Fruit fly (Drosophila melanogaster) whole organism, pupa: ENCODE data around the gene Ufd4.

Experiments used
- CG10348 ChIP-seq: fragments of 200-800 bp; sonication (Bioruptor generic); IDR thresholded peaks from 2 replicates; pipeline ENCODE4 v1.3.6; 2022; ENCODE audit warnings: missing biosample characterization, missing genetic modification characterization
- CG12605 ChIP-seq: fragments of 200-800 bp; sonication (Bioruptor generic); IDR thresholded peaks from 2 replicates; pipeline ENCODE4 v1.3.6; 2022; ENCODE audit warnings: missing biosample characterization, missing genetic modification characterization
- CG13204 ChIP-seq: fragments of 200-800 bp; sonication (Bioruptor generic); optimal IDR thresholded peaks from 2 replicates; lab custom pipeline; 2018; ENCODE audit warnings: missing biosample characterization, mild to moderate bottlenecking, missing genetic modification characterization, moderate library complexity
- CG14655 ChIP-seq: fragments of 200-800 bp; sonication (Bioruptor generic); optimal IDR thresholded peaks from 3 replicates; lab custom pipeline; 2017; ENCODE audit warnings: mild to moderate bottlenecking, missing biosample characterization, missing genetic modification reagents, missing genetic modification characterization
- CG15710 ChIP-seq: fragments of 200-800 bp; sonication (Bioruptor generic); optimal IDR thresholded peaks from 2 replicates; lab custom pipeline; 2018; ENCODE audit warnings: missing biosample characterization, mild to moderate bottlenecking, missing genetic modification characterization, moderate library complexity
- CG17806 ChIP-seq: fragments of 200-800 bp; sonication (Bioruptor generic); optimal IDR thresholded peaks from 2 replicates; lab custom pipeline; 2018; ENCODE audit warnings: missing biosample characterization, mild to moderate bottlenecking, missing genetic modification characterization, moderate library complexity
- CG32121 ChIP-seq: fragments of 200-800 bp; sonication (Bioruptor generic); IDR thresholded peaks from 2 replicates; pipeline ENCODE4 v1.3.6; 2022; ENCODE audit warnings: missing biosample characterization, missing genetic modification characterization
- CG34367 ChIP-seq: fragments of 200-800 bp; sonication (Bioruptor generic); optimal IDR thresholded peaks from 2 replicates; lab custom pipeline; 2018; ENCODE audit warnings: missing biosample characterization, mild to moderate bottlenecking, missing genetic modification characterization
- CG4496 ChIP-seq: fragments of 200-800 bp; sonication (Bioruptor generic); IDR thresholded peaks from 3 replicates; pipeline ENCODE4 v1.3.6; 2022; ENCODE audit warnings: missing biosample characterization, missing genetic modification characterization
- CG8159 ChIP-seq: fragments of 200-800 bp; sonication (Bioruptor generic); optimal IDR thresholded peaks from 3 replicates; lab custom pipeline; 2018; ENCODE audit warnings: missing biosample characterization, mild to moderate bottlenecking, missing genetic modification characterization, moderate library complexity
- CG8301 ChIP-seq: fragments of 200-800 bp; sonication (Bioruptor generic); optimal IDR thresholded peaks from 2 replicates; lab custom pipeline; 2018; ENCODE audit warnings: missing biosample characterization, mild to moderate bottlenecking, missing genetic modification characterization
- CG9948 ChIP-seq: fragments of 200-800 bp; sonication (Bioruptor generic); optimal IDR thresholded peaks from 2 replicates; lab custom pipeline; 2018; ENCODE audit warnings: missing biosample characterization, mild to moderate bottlenecking, missing genetic modification characterization, moderate library complexity
- D1 ChIP-seq: fragments of 200-800 bp; sonication (Bioruptor generic); optimal IDR thresholded peaks from 2 replicates; lab custom pipeline; 2018; ENCODE audit warnings: missing biosample characterization, mild to moderate bottlenecking, missing genetic modification characterization, moderate library complexity
- EcR ChIP-seq: fragments of 200-800 bp; sonication (Bioruptor generic); optimal IDR thresholded peaks from 3 replicates; lab custom pipeline; 2019; ENCODE audit warnings: missing biosample characterization, missing genetic modification characterization, mild to moderate bottlenecking, moderate library complexity, missing genetic modification reagents
- Ets98B ChIP-seq: fragments of 200-800 bp; sonication (Bioruptor generic); IDR thresholded peaks from 2 replicates; pipeline ENCODE4 v1.3.6; 2022; ENCODE audit warnings: missing biosample characterization, missing genetic modification characterization
- Pif1A ChIP-seq: fragments of 200-800 bp; sonication (Bioruptor generic); optimal IDR thresholded peaks from 3 replicates; lab custom pipeline; 2016; ENCODE audit warnings: missing biosample characterization, missing genetic modification characterization
- Pif1B ChIP-seq: fragments of 200-800 bp; sonication (Bioruptor generic); optimal IDR thresholded peaks from 3 replicates; lab custom pipeline; 2016; ENCODE audit warnings: missing biosample characterization, missing genetic modification characterization
- Snoo ChIP-seq: fragments of 200-800 bp; sonication (Bioruptor generic); optimal IDR thresholded peaks from 3 replicates; lab custom pipeline; 2017; ENCODE audit warnings: missing biosample characterization, mild to moderate bottlenecking, missing genetic modification characterization, inconsistent platforms
- fd96Ca ChIP-seq: fragments of 200-800 bp; sonication (Bioruptor generic); IDR thresholded peaks from 3 replicates; pipeline ENCODE4 v1.3.6; 2022; ENCODE audit warnings: missing biosample characterization, missing genetic modification characterization
- gl ChIP-seq: fragments of 200-800 bp; sonication (Bioruptor generic); optimal IDR thresholded peaks from 2 replicates; lab custom pipeline; 2018; ENCODE audit warnings: missing biosample characterization, mild to moderate bottlenecking, missing genetic modification characterization
- rn ChIP-seq: fragments of 200-800 bp; sonication (Bioruptor generic); IDR thresholded peaks from 2 replicates; pipeline ENCODE4 v1.3.6; 2022; ENCODE audit warnings: missing biosample characterization, missing genetic modification characterization

Gene Ufd4

dm6 chr2L:10268688-10269087 lies 23.5 kb downstream of the Ufd4 start, which contains the start of gene CG4957:
CG4957 (plus strand) TSS chr2L:10268872.
- TF ChIP-seq CG12605 (GFP tag; lab: Robert Waterston, UW) = no peak
- no peak for TF ChIP-seq rn (GFP tag; lab: Robert Waterston, UW)
- no peak for TF ChIP-seq fd96Ca (GFP tag; lab: Robert Waterston, UW)
- TF ChIP-seq CG17806 (tag; lab: Kevin White, UChicago) = no peak
- no peak for TF ChIP-seq CG34367 (tag; lab: Kevin White, UChicago)
- TF ChIP-seq CG15710 (tag; lab: Kevin White, UChicago) = no peak
- TF ChIP-seq Snoo = no peak
- no peak for TF ChIP-seq CG8301 (tag; lab: Kevin White, UChicago)
- TF ChIP-seq CG9948 (tag; lab: Kevin White, UChicago) = no peak
- no peak for TF ChIP-seq Ets98B (GFP tag; lab: Robert Waterston, UW)
- no peak for TF ChIP-seq CG10348 (GFP tag; lab: Robert Waterston, UW)
- TF ChIP-seq D1 (tag; lab: Kevin White, UChicago) = no peak
- no peak for TF ChIP-seq gl
- no peak for TF ChIP-seq CG8159 (tag; lab: Kevin White, UChicago)
- TF ChIP-seq CG4496 (GFP tag; lab: Robert Waterston, UW) = no peak
- no peak for TF ChIP-seq Pif1A (GFP tag; lab: Kevin White, UChicago)
- no peak for TF ChIP-seq CG32121 (GFP tag; lab: Robert Waterston, UW)
- TF ChIP-seq CG13204 = no peak
- no peak for TF ChIP-seq EcR
- no peak for TF ChIP-seq CG14655 (GFP tag; lab: Kevin White, UChicago)

- TF ChIP-seq Pif1A (GFP tag; lab: Kevin White, UChicago) (no peak), Pif1B (GFP tag; lab: Kevin White, UChicago) (no peak), Snoo (no peak), Ets98B (GFP tag; lab: Robert Waterston, UW) (no peak), CG17806 (tag; lab: Kevin White, UChicago) (no peak), EcR (no peak), CG14655 (GFP tag; lab: Kevin White, UChicago) (no peak), fd96Ca (GFP tag; lab: Robert Waterston, UW) (no peak), rn (GFP tag; lab: Robert Waterston, UW) (no peak), CG4496 (GFP tag; lab: Robert Waterston, UW) (no peak), CG12605 (GFP tag; lab: Robert Waterston, UW) (no peak), CG15710 (tag; lab: Kevin White, UChicago) (no peak), CG8301 (tag; lab: Kevin White, UChicago) (no peak), CG8159 (tag; lab: Kevin White, UChicago) (no peak), CG9948 (tag; lab: Kevin White, UChicago) (no peak), CG10348 (GFP tag; lab: Robert Waterston, UW) (no peak), D1 (tag; lab: Kevin White, UChicago) (no peak), gl (no peak), CG32121 (GFP tag; lab: Robert Waterston, UW) (no peak)
Measured at dm6 chr2L:10266511-10266910, 25.7 kb downstream of the Ufd4 start, which contains the start of gene CG4953. CG4953 (plus strand) TSS chr2L:10266703.

- no peak for TF ChIP-seq CG8159 (tag; lab: Kevin White, UChicago)
- TF ChIP-seq gl = no peak
- TF ChIP-seq rn (GFP tag; lab: Robert Waterston, UW) = no peak
- no peak for TF ChIP-seq CG9948 (tag; lab: Kevin White, UChicago)
- TF ChIP-seq Pif1B (GFP tag; lab: Kevin White, UChicago) = no peak
- no peak for TF ChIP-seq D1 (tag; lab: Kevin White, UChicago)
- TF ChIP-seq CG14655 (GFP tag; lab: Kevin White, UChicago) = no peak
- TF ChIP-seq Snoo = no peak
- no peak for TF ChIP-seq CG15710 (tag; lab: Kevin White, UChicago)
- TF ChIP-seq CG13204 = no peak
- TF ChIP-seq Pif1A (GFP tag; lab: Kevin White, UChicago) = no peak
- no peak for TF ChIP-seq CG32121 (GFP tag; lab: Robert Waterston, UW)
- no peak for TF ChIP-seq CG10348 (GFP tag; lab: Robert Waterston, UW)
- no peak for TF ChIP-seq CG34367 (tag; lab: Kevin White, UChicago)
- TF ChIP-seq Ets98B (GFP tag; lab: Robert Waterston, UW) = no peak
- no peak for TF ChIP-seq CG12605 (GFP tag; lab: Robert Waterston, UW)
- TF ChIP-seq EcR = no peak
- TF ChIP-seq CG4496 (GFP tag; lab: Robert Waterston, UW) = no peak
- no peak for TF ChIP-seq fd96Ca (GFP tag; lab: Robert Waterston, UW)
Measured at dm6 chr2L:10265129-10265528, 27.0 kb downstream of the Ufd4 start, which contains the start of gene Mob3. Mob3 (plus strand) TSS chr2L:10265336.

- TF ChIP-seq CG10348 (GFP tag; lab: Robert Waterston, UW) = no peak
- TF ChIP-seq Ets98B (GFP tag; lab: Robert Waterston, UW) = no peak
- TF ChIP-seq Snoo = peak; percentile 8
Measured at dm6 chr2L:10263830-10264634, 28.1 kb downstream of the Ufd4 start, which contains the start of gene REPTOR-BP. REPTOR-BP (plus strand) TSS chr2L:10264125.

- TF ChIP-seq CG15710 (tag; lab: Kevin White, UChicago) (peak; percentile 8), Pif1A (GFP tag; lab: Kevin White, UChicago) (no peak)
Measured at dm6 chr2L:10263343-10263744, 28.8 kb downstream of the Ufd4 start, which contains the start of gene Rsf1. Rsf1 (minus strand) TSS chr2L:10263554.
